Worm (Caenorhabditis elegans): ENCODE results near the gene aff-1.

Gene aff-1

ce11 chrII:6858201-6858600, 5.4 kb downstream of the aff-1 start, which contains the start of gene dnj-5:
Gene dnj-5 (minus strand): TSS chrII:6858301.
- TF ChIP-seq lin-39 (tag; optimal IDR thresholded peaks at IDR 0.05) (no peak), ceh-82 (tag; optimal IDR thresholded peaks at IDR 0.05) (no peak), skn-1 (tag; optimal IDR thresholded peaks at IDR 0.05) (no peak), lin-11 (tag; optimal IDR thresholded peaks at IDR 0.05) (no peak), lin-13 (GFP tag; optimal IDR thresholded peaks at IDR 0.05) (no peak), nhr-237 (tag; optimal IDR thresholded peaks at IDR 0.05) (no peak), sma-3 (GFP tag; optimal IDR thresholded peaks at IDR 0.05) (no peak), ztf-4 (tag; optimal IDR thresholded peaks at IDR 0.05) (no peak), blmp-1 (tag; optimal IDR thresholded peaks at IDR 0.05; ENCODE audit: insufficient read depth) (no peak), fos-1 (tag; optimal IDR thresholded peaks at IDR 0.05) (no peak), ama-1 (optimal IDR thresholded peaks at IDR 0.05) (no peak), egl-27 (tag; optimal IDR thresholded peaks at IDR 0.05) (no peak), aly-2 (tag; optimal IDR thresholded peaks at IDR 0.05) (no peak), nhr-77 (tag; optimal IDR thresholded peaks at IDR 0.05) (no peak), nhr-10 (tag; optimal IDR thresholded peaks at IDR 0.05) (no peak), snpc-4 (tag; optimal IDR thresholded peaks at IDR 0.05) (no peak)

- peak; percentile 88 for TF ChIP-seq nhr-129 (tag; optimal IDR thresholded peaks at IDR 0.05)
- TF ChIP-seq alr-1 (tag; optimal IDR thresholded peaks at IDR 0.05) = no peak
- TF ChIP-seq nhr-12 (tag; optimal IDR thresholded peaks at IDR 0.05) = no peak
- no peak for TF ChIP-seq ceh-16 (tag; optimal IDR thresholded peaks at IDR 0.05)
- TF ChIP-seq unc-62 (GFP tag; optimal IDR thresholded peaks at IDR 0.05) = no peak
- no peak for TF ChIP-seq R02D3.7 (tag; optimal IDR thresholded peaks at IDR 0.05)
- no peak for TF ChIP-seq mbf-1 (tag; optimal IDR thresholded peaks at IDR 0.05)
- no peak for TF ChIP-seq elt-1 (tag; optimal IDR thresholded peaks at IDR 0.05)
- TF ChIP-seq lin-13 (GFP tag; optimal IDR thresholded peaks at IDR 0.05) = peak; percentile 64
- TF ChIP-seq Y55F3AM.14 (GFP tag; optimal IDR thresholded peaks at IDR 0.05) = peak; percentile 47
- no peak for TF ChIP-seq peb-1 (tag; optimal IDR thresholded peaks at IDR 0.05)
- no peak for TF ChIP-seq ztf-1 (GFP tag; conservative IDR thresholded peaks at IDR 0.05)
- peak; percentile 75 for TF ChIP-seq nhr-21 (tag; optimal IDR thresholded peaks at IDR 0.05)
- TF ChIP-seq mab-5 (tag; optimal IDR thresholded peaks at IDR 0.05) = no peak
- peak; percentile 26 for TF ChIP-seq zag-1 (tag; optimal IDR thresholded peaks at IDR 0.05)
- peak; percentile 76 for TF ChIP-seq sma-9 (GFP tag; optimal IDR thresholded peaks at IDR 0.05)
- TF ChIP-seq sma-9 (tag; optimal IDR thresholded peaks at IDR 0.05) = no peak
- TF ChIP-seq ztf-4 (tag; optimal IDR thresholded peaks at IDR 0.05) = peak; percentile 11
- no peak for TF ChIP-seq aly-2 (tag; optimal IDR thresholded peaks at IDR 0.05)
- TF ChIP-seq lin-11 (tag; optimal IDR thresholded peaks at IDR 0.05) = peak; percentile 71
- no peak for TF ChIP-seq elt-3 (tag; optimal IDR thresholded peaks at IDR 0.05)
- peak; percentile 37 for TF ChIP-seq gmeb-1 (tag; optimal IDR thresholded peaks at IDR 0.05)
- TF ChIP-seq ceh-82 (tag; optimal IDR thresholded peaks at IDR 0.05) = no peak
- no peak for TF ChIP-seq lin-39 (tag; optimal IDR thresholded peaks at IDR 0.05)
- TF ChIP-seq lsy-2 (tag; optimal IDR thresholded peaks at IDR 0.05) = peak; percentile 49 to 63
- peak in 1 of 2 experiments; percentile 23 for TF ChIP-seq mdl-1 (tag; optimal IDR thresholded peaks at IDR 0.05)
- no peak for TF ChIP-seq sem-4 (tag; optimal IDR thresholded peaks at IDR 0.05)
- peak; percentile 73 for TF ChIP-seq C34F6.9 (tag; optimal IDR thresholded peaks at IDR 0.05)
- TF ChIP-seq nhr-237 (tag; optimal IDR thresholded peaks at IDR 0.05) = no peak
- TF ChIP-seq sma-3 (GFP tag; optimal IDR thresholded peaks at IDR 0.05) = peak; percentile 59
- TF ChIP-seq nhr-23 (tag; optimal IDR thresholded peaks at IDR 0.05) = no peak
- no peak for TF ChIP-seq ztf-11 (tag; optimal IDR thresholded peaks at IDR 0.05)
- TF ChIP-seq nhr-25 (tag; optimal IDR thresholded peaks at IDR 0.05) = peak; percentile 50
- no peak for TF ChIP-seq nhr-77 (tag; optimal IDR thresholded peaks at IDR 0.05)
- no peak for TF ChIP-seq nhr-6 (tag; optimal IDR thresholded peaks at IDR 0.05)
- peak; percentile 80 for TF ChIP-seq crh-2 (tag; optimal IDR thresholded peaks at IDR 0.05)
- TF ChIP-seq skn-1 (tag; optimal IDR thresholded peaks at IDR 0.05) = no peak
- peak; percentile 28 for TF ChIP-seq ama-1 (optimal IDR thresholded peaks at IDR 0.05)
- TF ChIP-seq egl-27 (tag; optimal IDR thresholded peaks at IDR 0.05) = peak; percentile 82
- TF ChIP-seq fos-1 (tag; optimal IDR thresholded peaks at IDR 0.05) = peak; percentile 59
- no peak for TF ChIP-seq nhr-10 (tag; optimal IDR thresholded peaks at IDR 0.05)
- TF ChIP-seq nhr-11 (tag; optimal IDR thresholded peaks at IDR 0.05) = no peak
- peak; percentile 69 for TF ChIP-seq unc-55 (GFP tag; optimal IDR thresholded peaks at IDR 0.05)
- TF ChIP-seq unc-39 (tag; optimal IDR thresholded peaks at IDR 0.05) = peak; percentile 15
- no peak for TF ChIP-seq blmp-1 (tag; optimal IDR thresholded peaks at IDR 0.05; ENCODE audit: insufficient read depth)
- no peak for TF ChIP-seq ZK546.5 (tag; optimal IDR thresholded peaks at IDR 0.05)
- TF ChIP-seq dmd-4 (tag; optimal IDR thresholded peaks at IDR 0.05) = no peak
- peak; percentile 73 for TF ChIP-seq F13H6.1 (tag; optimal IDR thresholded peaks at IDR 0.05)
- TF ChIP-seq snpc-4 (tag; optimal IDR thresholded peaks at IDR 0.05) = no peak
These were observed 10.5 kb downstream of the aff-1 start for ce11 chrII:6853059-6853466.

Data from whole organism, L2 larva.